Worm (Caenorhabditis elegans) whole organism, mixed stage, embryonic: ENCODE results near the gene cima-1.

ENCODE experiments used
- M03D4.4 ChIP-seq: sonication (generic microtip); optimal IDR thresholded peaks from 2 replicates; lab custom pipeline; 2017; ENCODE audit warnings: mild to moderate bottlenecking, missing genetic modification characterization, missing compliant biosample characterization
- lsy-2 ChIP-seq: fragments of 150-350 bp; optimal IDR thresholded peaks from 2 replicates; lab custom pipeline; 2014; ENCODE audit warnings: missing biosample characterization, missing genetic modification characterization
- mep-1 ChIP-seq: fragments of 150-350 bp; optimal IDR thresholded peaks from 2 replicates; lab custom pipeline; 2017; ENCODE audit warnings: missing biosample characterization, missing genetic modification reagents, missing genetic modification characterization, inconsistent platforms
- snpc-4 ChIP-seq: fragments of 150-350 bp; optimal IDR thresholded peaks from 2 replicates; lab custom pipeline; 2014; ENCODE audit warnings: missing biosample characterization, missing genetic modification characterization
- unc-39 ChIP-seq: fragments of 150-350 bp; optimal IDR thresholded peaks from 2 replicates; lab custom pipeline; 2014; ENCODE audit warnings: missing biosample characterization, missing genetic modification characterization
- unc-62 ChIP-seq: fragments of 150-350 bp; optimal IDR thresholded peaks from 2 replicates; lab custom pipeline; 2014; ENCODE audit warnings: missing biosample characterization, missing genetic modification reagents, missing genetic modification characterization

ce11 chrIV:7674874-7675273 lies 23.6 kb downstream of the cima-1 start, which contains the start of gene itr-1:
- TF ChIP-seq M03D4.4 (tag; lab: Kevin White, UChicago) (no peak), mep-1 (no peak), unc-39 (no peak), snpc-4 (tag; lab: Kevin White, UChicago) (no peak), lsy-2 (no peak), unc-62 (GFP tag; lab: Kevin White, UChicago) (no peak)
